Worm (Caenorhabditis elegans): ENCODE results near the gene Y49G5B.1.
A peak's percentile ranks its signal among the peaks of the same experiment; 100 is the strongest.

- TF ChIP-seq aha-1 (tag; optimal IDR thresholded peaks at IDR 0.05), result no peak
- TF ChIP-seq elt-3 (tag; optimal IDR thresholded peaks at IDR 0.05), result peak in 5 of 6 experiments; percentile 28 to 70 (median 32)
- no peak for TF ChIP-seq fos-1 (tag; optimal IDR thresholded peaks at IDR 0.05)
- peak; percentile 8 for TF ChIP-seq sox-4 (tag; optimal IDR thresholded peaks at IDR 0.05)
- TF ChIP-seq skn-1 (tag; optimal IDR thresholded peaks at IDR 0.05), result peak; percentile 10
- peak; percentile 92 for TF ChIP-seq elt-2 (tag; optimal IDR thresholded peaks at IDR 0.05)
- TF ChIP-seq nhr-12 (tag; optimal IDR thresholded peaks at IDR 0.05), result no peak
- peak; percentile 27 for TF ChIP-seq nhr-77 (tag; optimal IDR thresholded peaks at IDR 0.05)
- TF ChIP-seq pqm-1 (tag; optimal IDR thresholded peaks at IDR 0.05), result peak; percentile 31
- peak; percentile 77 for TF ChIP-seq rnt-1 (tag; optimal IDR thresholded peaks at IDR 0.05)
Measured at ce11 chrV:5271487-5271886, 48.3 kb downstream of the Y49G5B.1 start.
